Fruit fly (Drosophila melanogaster): Measurements from ENCODE around the gene GCC88.

DNA sequence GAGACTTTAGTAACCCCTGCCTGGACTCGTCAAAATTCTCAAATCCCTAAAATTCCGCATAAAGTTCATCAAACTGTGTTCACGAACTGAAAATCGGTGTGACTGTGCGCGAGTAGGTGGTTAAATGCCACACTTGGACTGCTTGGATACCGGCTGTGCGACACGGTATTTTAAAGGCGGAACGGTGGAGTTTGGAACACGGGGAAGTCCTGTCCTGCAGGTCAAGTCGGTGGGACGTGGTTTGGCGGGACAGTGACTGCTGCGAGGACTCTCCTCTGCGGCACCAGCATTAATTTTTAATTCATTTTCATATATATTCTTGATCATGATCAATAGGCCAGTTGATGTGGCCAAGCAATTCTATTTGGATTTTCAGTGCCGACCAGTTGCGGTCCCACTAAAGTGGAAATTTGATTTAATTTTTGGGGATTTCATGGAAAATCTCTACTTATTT, 4.5 kb upstream of the GCC88 start, which contains the start of the genes Arfip and CG17721:
- TF ChIP-seq CTCF (optimal IDR thresholded peaks at IDR 0.05) (peak in 1 of 2 experiments; percentile 11), CG8478 (optimal IDR thresholded peaks at IDR 0.05) (no peak)

Data from S2 (cell line).